Fruit fly (Drosophila melanogaster) whole organism, embryonic: ENCODE data around the gene Mic26-27.

Source experiments
- ATbp ChIP-seq: fragments of 200-800 bp; sonication (Bioruptor generic); optimal IDR thresholded peaks from 2 replicates; lab custom pipeline; 2017; ENCODE audit warnings: missing biosample characterization, mild to moderate bottlenecking, missing genetic modification characterization, missing genetic modification reagents
- Asciz ChIP-seq: fragments of 200-800 bp; sonication (Bioruptor generic); optimal IDR thresholded peaks from 2 replicates; lab custom pipeline; 2017; ENCODE audit warnings: missing biosample characterization, mild to moderate bottlenecking, missing genetic modification characterization, missing genetic modification reagents
- Atf-2 ChIP-seq: fragments of 200-800 bp; sonication (Bioruptor generic); optimal IDR thresholded peaks from 2 replicates; lab custom pipeline; 2016; ENCODE audit warnings: missing biosample characterization, missing genetic modification characterization
- CG10366 ChIP-seq: fragments of 200-800 bp; sonication (Bioruptor generic); IDR thresholded peaks from 2 replicates; pipeline ENCODE4 v1.3.6; 2022; ENCODE audit warnings: missing biosample characterization, missing genetic modification characterization
- CG10565 ChIP-seq: fragments of 200-800 bp; sonication (Bioruptor generic); optimal IDR thresholded peaks from 3 replicates; lab custom pipeline; 2016; ENCODE audit warnings: missing biosample characterization, mild to moderate bottlenecking, missing genetic modification characterization
- CG10959 ChIP-seq: fragments of 200-800 bp; sonication (Bioruptor generic); IDR thresholded peaks from 2 replicates; pipeline ENCODE4 v1.3.6; 2022; ENCODE audit warnings: missing biosample characterization, missing genetic modification characterization
- CG11085 ChIP-seq: fragments of 200-800 bp; sonication (Bioruptor generic); IDR thresholded peaks from 2 replicates; pipeline ENCODE4 v1.3.6; 2022; ENCODE audit warnings: missing biosample characterization, missing genetic modification characterization
- CG11696 ChIP-seq: fragments of 200-800 bp; sonication (Bioruptor generic); IDR thresholded peaks from 2 replicates; pipeline ENCODE4 v1.3.6; 2022; ENCODE audit warnings: missing biosample characterization, missing genetic modification characterization
- CG17186 ChIP-seq: fragments of 200-800 bp; sonication (Bioruptor generic); optimal IDR thresholded peaks from 3 replicates; lab custom pipeline; 2017; ENCODE audit warnings: missing biosample characterization, missing genetic modification reagents, missing genetic modification characterization
- CG17568 ChIP-seq: fragments of 200-800 bp; sonication (Bioruptor generic); optimal IDR thresholded peaks from 2 replicates; lab custom pipeline; 2018; ENCODE audit warnings: missing biosample characterization, mild to moderate bottlenecking, missing genetic modification characterization, moderate library complexity
- CG18476 ChIP-seq: fragments of 200-800 bp; sonication (Bioruptor generic); optimal IDR thresholded peaks from 2 replicates; lab custom pipeline; 2016; ENCODE audit warnings: missing biosample characterization, mild to moderate bottlenecking, missing genetic modification characterization
- CG2712 ChIP-seq: fragments of 200-800 bp; optimal IDR thresholded peaks from 3 replicates; lab custom pipeline; 2019; ENCODE audit warnings: missing biosample characterization, mild to moderate bottlenecking, missing genetic modification characterization, moderate library complexity
- CG2875 ChIP-seq: fragments of 200-800 bp; sonication (Bioruptor generic); optimal IDR thresholded peaks from 2 replicates; lab custom pipeline; 2017; ENCODE audit warnings: missing biosample characterization, mild to moderate bottlenecking, missing genetic modification characterization, missing genetic modification reagents
- CG4328 ChIP-seq: fragments of 200-800 bp; sonication (Bioruptor generic); optimal IDR thresholded peaks from 3 replicates; lab custom pipeline; 2017; ENCODE audit warnings: missing biosample characterization, missing genetic modification reagents, missing genetic modification characterization
- CG6254 ChIP-seq: fragments of 200-800 bp; sonication (Bioruptor generic); optimal IDR thresholded peaks from 3 replicates; lab custom pipeline; 2017; ENCODE audit warnings: mild to moderate bottlenecking, missing biosample characterization, missing genetic modification reagents, missing genetic modification characterization
- CG6272 ChIP-seq: fragments of 200-800 bp; sonication (Bioruptor generic); IDR thresholded peaks from 2 replicates; pipeline ENCODE4 v1.3.6; 2022; ENCODE audit warnings: missing biosample characterization, missing genetic modification characterization
- CG6689 ChIP-seq: fragments of 200-800 bp; sonication (Bioruptor generic); IDR thresholded peaks from 2 replicates; pipeline ENCODE4 v1.3.6; 2022; ENCODE audit warnings: missing biosample characterization, missing genetic modification characterization
- CG7357 ChIP-seq: fragments of 200-800 bp; sonication (Bioruptor generic); IDR thresholded peaks from 3 replicates; pipeline ENCODE4 v1.3.6; 2022; ENCODE audit warnings: missing biosample characterization, missing genetic modification characterization
- CG9797 ChIP-seq: fragments of 200-800 bp; sonication (Bioruptor generic); optimal IDR thresholded peaks from 3 replicates; lab custom pipeline; 2018; ENCODE audit warnings: missing biosample characterization, mild to moderate bottlenecking, missing genetic modification characterization
- CG9876 ChIP-seq: fragments of 200-800 bp; sonication (Bioruptor generic); optimal IDR thresholded peaks from 2 replicates; lab custom pipeline; 2016; ENCODE audit warnings: missing biosample characterization, missing genetic modification characterization
- Dbx ChIP-seq: fragments of 200-800 bp; sonication (Bioruptor generic); IDR thresholded peaks from 3 replicates; pipeline ENCODE4 v1.3.6; 2022; ENCODE audit warnings: missing biosample characterization, missing genetic modification characterization
- HmgZ ChIP-seq: fragments of 200-800 bp; sonication (Bioruptor generic); optimal IDR thresholded peaks from 2 replicates; lab custom pipeline; 2018; ENCODE audit warnings: missing biosample characterization, mild to moderate bottlenecking, missing genetic modification characterization
- Hmx ChIP-seq: fragments of 200-800 bp; sonication (Bioruptor generic); optimal IDR thresholded peaks from 2 replicates; lab custom pipeline; 2016; ENCODE audit warnings: missing biosample characterization, missing genetic modification characterization
- MESR4 ChIP-seq: fragments of 200-800 bp; sonication (Bioruptor generic); optimal IDR thresholded peaks from 2 replicates; lab custom pipeline; 2018; ENCODE audit warnings: missing biosample characterization, mild to moderate bottlenecking, missing genetic modification characterization, moderate library complexity
- Mad ChIP-seq: fragments of 200-800 bp; sonication (Bioruptor generic); optimal IDR thresholded peaks from 2 replicates; lab custom pipeline; 2016; ENCODE audit warnings: missing biosample characterization, missing genetic modification characterization
- Med ChIP-seq: fragments of 200-800 bp; sonication (Bioruptor generic); peaks from one replicate; lab custom pipeline; 2016; ENCODE audit warnings: missing biosample characterization, missing genetic modification characterization, mild to moderate bottlenecking, inconsistent platforms, moderate library complexity
- Nf-YB ChIP-seq: fragments of 200-800 bp; sonication (Bioruptor generic); optimal IDR thresholded peaks from 3 replicates; lab custom pipeline; 2019; ENCODE audit warnings: missing biosample characterization, mild to moderate bottlenecking, missing genetic modification characterization, moderate library complexity
- Oli ChIP-seq: fragments of 200-800 bp; sonication (Bioruptor generic); optimal IDR thresholded peaks from 2 replicates; lab custom pipeline; 2018; ENCODE audit warnings: missing biosample characterization, mild to moderate bottlenecking, missing genetic modification characterization, moderate library complexity
- Spps ChIP-seq: fragments of 200-800 bp; sonication (Bioruptor generic); optimal IDR thresholded peaks from 2 replicates; lab custom pipeline; 2018; ENCODE audit warnings: missing biosample characterization, mild to moderate bottlenecking, missing genetic modification characterization
- Sry-β ChIP-seq: fragments of 200-800 bp; sonication (Bioruptor generic); optimal IDR thresholded peaks from 2 replicates; lab custom pipeline; 2018; ENCODE audit warnings: missing biosample characterization, mild to moderate bottlenecking, missing genetic modification characterization, moderate library complexity
- caup ChIP-seq: fragments of 200-800 bp; sonication (Bioruptor generic); optimal IDR thresholded peaks from 3 replicates; lab custom pipeline; 2017; ENCODE audit warnings: missing biosample characterization, mild to moderate bottlenecking, missing genetic modification characterization, moderate library complexity; ENCODE audit not compliant: severe bottlenecking
- cg ChIP-seq: fragments of 200-800 bp; sonication (Bioruptor generic); optimal IDR thresholded peaks from 3 replicates; lab custom pipeline; 2019; ENCODE audit warnings: missing biosample characterization, mild to moderate bottlenecking, missing genetic modification characterization, moderate library complexity
- croc ChIP-seq: fragments of 200-800 bp; sonication (Bioruptor generic); conservative IDR thresholded peaks from 3 replicates; pipeline ENCODE4 v1.3.6; 2022; ENCODE audit warnings: missing biosample characterization, missing genetic modification characterization
- da ChIP-seq: fragments of 200-800 bp; sonication (Bioruptor generic); optimal IDR thresholded peaks from 2 replicates; lab custom pipeline; 2016; ENCODE audit warnings: missing biosample characterization, missing genetic modification characterization
- dan ChIP-seq: fragments of 200-800 bp; sonication (Bioruptor generic); IDR thresholded peaks from 2 replicates; pipeline ENCODE4 v1.3.6; 2022; ENCODE audit warnings: missing biosample characterization, missing genetic modification characterization
- dmrt99B ChIP-seq: fragments of 200-800 bp; sonication (Bioruptor generic); optimal IDR thresholded peaks from 2 replicates; lab custom pipeline; 2018; ENCODE audit warnings: missing biosample characterization, mild to moderate bottlenecking, missing genetic modification characterization, moderate library complexity
- dpn ChIP-seq, 2 experiments: fragments of 200-800 bp; sonication (Bioruptor generic); optimal IDR thresholded peaks; 3 replicates each; lab custom pipeline; 2016; ENCODE audit warnings: missing biosample characterization in 2 of 2, missing genetic modification characterization in 2 of 2
- grn ChIP-seq: fragments of 200-800 bp; sonication (Bioruptor generic); optimal IDR thresholded peaks from 3 replicates; lab custom pipeline; 2017; ENCODE audit warnings: missing biosample characterization, missing genetic modification characterization
- gsb-n ChIP-seq: fragments of 200-800 bp; sonication (Bioruptor generic); optimal IDR thresholded peaks from 3 replicates; lab custom pipeline; 2018; ENCODE audit warnings: missing biosample characterization, mild to moderate bottlenecking, missing genetic modification characterization
- her ChIP-seq: fragments of 200-800 bp; sonication (Bioruptor generic); optimal IDR thresholded peaks from 2 replicates; lab custom pipeline; 2016; ENCODE audit warnings: missing biosample characterization, missing genetic modification characterization
- jigr1 ChIP-seq: fragments of 200-800 bp; sonication (Bioruptor generic); IDR thresholded peaks from 3 replicates; pipeline ENCODE4 v1.3.6; 2022; ENCODE audit warnings: missing biosample characterization, missing genetic modification characterization
- kay ChIP-seq: fragments of 200-800 bp; sonication (Bioruptor generic); optimal IDR thresholded peaks from 2 replicates; lab custom pipeline; 2016; ENCODE audit warnings: missing biosample characterization, missing genetic modification characterization
- pfk ChIP-seq: fragments of 200-800 bp; sonication (Bioruptor generic); optimal IDR thresholded peaks from 2 replicates; lab custom pipeline; 2018; ENCODE audit warnings: missing biosample characterization, mild to moderate bottlenecking, missing genetic modification characterization, moderate library complexity
- pzg ChIP-seq: fragments of 200-800 bp; sonication (Bioruptor generic); optimal IDR thresholded peaks from 3 replicates; lab custom pipeline; 2018; ENCODE audit warnings: missing biosample characterization, mild to moderate bottlenecking, missing genetic modification characterization, moderate library complexity
- schlank ChIP-seq: fragments of 200-800 bp; sonication (Bioruptor generic); optimal IDR thresholded peaks from 2 replicates; lab custom pipeline; 2018; ENCODE audit warnings: missing biosample characterization, mild to moderate bottlenecking, missing genetic modification characterization
- shn ChIP-seq: fragments of 200-800 bp; sonication (Bioruptor generic); optimal IDR thresholded peaks from 3 replicates; lab custom pipeline; 2016; ENCODE audit warnings: missing biosample characterization, missing genetic modification characterization
- sob ChIP-seq: fragments of 200-800 bp; sonication (Bioruptor generic); IDR thresholded peaks from 2 replicates; pipeline ENCODE4 v1.3.6; 2022; ENCODE audit warnings: missing biosample characterization, missing genetic modification characterization
- ssp ChIP-seq: fragments of 200-800 bp; sonication (Bioruptor generic); IDR thresholded peaks from 2 replicates; pipeline ENCODE4 v1.3.6; 2022; ENCODE audit warnings: missing biosample characterization, missing genetic modification characterization
- tap ChIP-seq: fragments of 200-800 bp; optimal IDR thresholded peaks from 3 replicates; lab custom pipeline; 2019; ENCODE audit warnings: missing biosample characterization, mild to moderate bottlenecking, missing genetic modification characterization, moderate library complexity
- tna ChIP-seq: fragments of 200-800 bp; sonication (Bioruptor generic); IDR thresholded peaks from 2 replicates; pipeline ENCODE4 v1.3.6; 2022; ENCODE audit warnings: missing biosample characterization, missing genetic modification characterization; ENCODE audit not compliant: partially characterized antibody
- zfh1 ChIP-seq: fragments of 200-800 bp; sonication (Bioruptor generic); IDR thresholded peaks from 3 replicates; pipeline ENCODE4 v1.3.6; 2022; ENCODE audit warnings: missing biosample characterization, missing genetic modification characterization

The Mic26-27 gene

DNA sequence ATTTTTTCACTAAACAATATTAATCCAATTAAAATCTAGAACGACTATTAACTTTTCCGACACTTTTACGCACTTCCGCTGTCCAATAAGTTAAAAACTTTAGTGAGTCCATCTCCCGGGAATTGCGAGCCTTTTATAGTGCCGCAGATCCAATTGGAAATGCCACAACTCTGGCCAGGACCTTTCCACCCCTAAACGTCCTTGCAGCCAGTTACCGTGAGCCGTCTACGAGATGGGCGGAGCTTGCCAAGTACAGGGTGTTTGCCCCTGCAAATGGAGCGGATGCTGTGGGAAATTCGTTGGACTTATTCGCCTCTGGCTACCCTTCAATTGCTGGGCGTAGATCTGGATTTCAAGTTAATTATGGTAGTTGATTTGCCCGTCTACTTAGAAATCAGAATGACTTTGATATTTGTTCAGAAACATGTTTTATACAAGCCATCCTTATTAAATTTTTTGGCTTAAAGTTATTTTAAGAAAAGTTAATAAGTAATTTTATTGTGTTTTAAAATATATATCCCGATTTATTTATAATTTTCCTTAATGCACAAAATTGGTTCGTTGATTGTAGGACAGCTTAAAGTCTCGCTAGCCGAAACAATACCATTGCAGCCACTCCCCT is 4.7 kb upstream of the Mic26-27 start, which contains the start of gene Fer2 (continued):
- TF ChIP-seq Mad (GFP tag; lab: Kevin White, UChicago): no peak
- TF ChIP-seq CG4328 (GFP tag; lab: Kevin White, UChicago): no peak
- TF ChIP-seq CG18476 (GFP tag; lab: Kevin White, UChicago): no peak
- TF ChIP-seq CG17186 (GFP tag; lab: Kevin White, UChicago): no peak
- peak; percentile 44 for TF ChIP-seq CG6254 (GFP tag; lab: Kevin White, UChicago)
- TF ChIP-seq CG2875: no peak
- TF ChIP-seq ATbp (GFP tag; lab: Kevin White, UChicago): no peak
- TF ChIP-seq Hmx: no peak
- TF ChIP-seq CG11085 (GFP tag; lab: Robert Waterston, UW): no peak
- no peak for TF ChIP-seq dan (GFP tag; lab: Robert Waterston, UW)
- no peak for TF ChIP-seq shn
- TF ChIP-seq da (GFP tag; lab: Kevin White, UChicago): no peak
- no peak for TF ChIP-seq grn (GFP tag; lab: Kevin White, UChicago)
- TF ChIP-seq Sry-β (GFP tag; lab: Kevin White, UChicago): no peak
- no peak for TF ChIP-seq caup (GFP tag; lab: Kevin White, UChicago)
- no peak for TF ChIP-seq Spps (tag; lab: Kevin White, UChicago)
- TF ChIP-seq CG11696 (GFP tag; lab: Robert Waterston, UW): no peak
- TF ChIP-seq kay (GFP tag; lab: Kevin White, UChicago): no peak
- no peak for TF ChIP-seq CG6272 (GFP tag; lab: Robert Waterston, UW)
- peak; percentile 19 for TF ChIP-seq CG2712 (tag; lab: Kevin White, UChicago)
- no peak for TF ChIP-seq CG17568 (GFP tag; lab: Kevin White, UChicago)
- no peak for TF ChIP-seq pfk (GFP tag; lab: Kevin White, UChicago)
- TF ChIP-seq HmgZ: no peak
- TF ChIP-seq Oli (tag; lab: Kevin White, UChicago): no peak
- no peak for TF ChIP-seq Atf-2 (GFP tag; lab: Kevin White, UChicago)
- TF ChIP-seq sob (GFP tag; lab: Robert Waterston, UW): no peak
- no peak for TF ChIP-seq CG10959
- no peak for TF ChIP-seq CG7357
- no peak for TF ChIP-seq Dbx (GFP tag; lab: Robert Waterston, UW)
- TF ChIP-seq MESR4 (GFP tag; lab: Kevin White, UChicago): no peak
- no peak for TF ChIP-seq tna (GFP tag; lab: Robert Waterston, UW)
- no peak for TF ChIP-seq CG9876 (GFP tag; lab: Kevin White, UChicago)
- 0 out of 2 replicates have a peak, but pooled peaks have one; percentile 14 for TF ChIP-seq CG10366 (GFP tag; lab: Robert Waterston, UW)
- TF ChIP-seq schlank (tag; lab: Kevin White, UChicago): no peak
- TF ChIP-seq ssp (GFP tag; lab: Robert Waterston, UW): no peak
- TF ChIP-seq cg (GFP tag; lab: Kevin White, UChicago): no peak
- TF ChIP-seq tap (tag; lab: Kevin White, UChicago): no peak
- TF ChIP-seq her (GFP tag; lab: Kevin White, UChicago): no peak
- no peak for TF ChIP-seq pzg
- no peak for TF ChIP-seq dpn (GFP tag; optimal IDR thresholded peaks at IDR 0.05; lab: Kevin White, UChicago)
- no peak for TF ChIP-seq CG9797 (GFP tag; lab: Kevin White, UChicago)
- TF ChIP-seq croc: no peak
- no peak for TF ChIP-seq Asciz (GFP tag; lab: Kevin White, UChicago)
- no peak for TF ChIP-seq jigr1
- TF ChIP-seq CG6689: no peak
- TF ChIP-seq CG10565: no peak
- TF ChIP-seq Med (GFP tag; lab: Kevin White, UChicago): no peak
- no peak for TF ChIP-seq gsb-n (tag; lab: Kevin White, UChicago)
- TF ChIP-seq Nf-YB (GFP tag; lab: Kevin White, UChicago): peak; percentile 91
- peak; percentile 29 for TF ChIP-seq dmrt99B (tag; lab: Kevin White, UChicago)
- TF ChIP-seq zfh1: no peak
